Worm (Caenorhabditis elegans) whole organism, L3 larva: ENCODE results near the gene Y62H9A.13.
"Not testable (repeated sequence)": the region's sequence is repeated elsewhere in the genome, so short reads cannot be mapped to it uniquely, and the experiment has no call there.

Experiments used
- R02D3.7 ChIP-seq: fragments of 150-350 bp; optimal IDR thresholded peaks from 2 replicates; lab custom pipeline; 2014; ENCODE audit warnings: missing biosample characterization, missing genetic modification characterization
- ZK546.5 ChIP-seq: sonication (generic microtip); optimal IDR thresholded peaks from 2 replicates; lab custom pipeline; 2017; ENCODE audit warnings: missing biosample characterization, missing genetic modification characterization
- aly-2 ChIP-seq: fragments of 150-350 bp; optimal IDR thresholded peaks from 2 replicates; lab custom pipeline; 2014; ENCODE audit warnings: missing biosample characterization, missing genetic modification characterization
- ama-1 ChIP-seq: fragments of 150-350 bp; optimal IDR thresholded peaks from 2 replicates; lab custom pipeline; 2018
- ceh-16 ChIP-seq: sonication (generic microtip); optimal IDR thresholded peaks from 2 replicates; lab custom pipeline; 2017; ENCODE audit warnings: missing biosample characterization, missing genetic modification characterization
- ceh-28 ChIP-seq: fragments of 150-350 bp; optimal IDR thresholded peaks from 2 replicates; lab custom pipeline; 2014; ENCODE audit warnings: missing biosample characterization, missing genetic modification reagents, missing genetic modification characterization
- ceh-82 ChIP-seq: fragments of 150-350 bp; optimal IDR thresholded peaks from 2 replicates; lab custom pipeline; 2014; ENCODE audit warnings: missing biosample characterization, missing genetic modification characterization
- ceh-9 ChIP-seq: sonication (generic microtip); optimal IDR thresholded peaks from 2 replicates; lab custom pipeline; 2018; ENCODE audit warnings: missing biosample characterization, missing genetic modification characterization
- daf-12 ChIP-seq: fragments of 150-350 bp; optimal IDR thresholded peaks from 2 replicates; lab custom pipeline; 2014; ENCODE audit warnings: missing biosample characterization, missing genetic modification reagents, missing genetic modification characterization
- egl-27 ChIP-seq: sonication (generic microtip); optimal IDR thresholded peaks from 4 replicates; lab custom pipeline; 2017; ENCODE audit warnings: missing biosample characterization, missing genetic modification reagents, missing genetic modification characterization
- egl-5 ChIP-seq: fragments of 150-350 bp; optimal IDR thresholded peaks from 2 replicates; lab custom pipeline; 2017; ENCODE audit warnings: missing biosample characterization, missing genetic modification reagents, missing genetic modification characterization, inconsistent platforms
- elt-1 ChIP-seq: fragments of 150-350 bp; optimal IDR thresholded peaks from 2 replicates; lab custom pipeline; 2014; ENCODE audit warnings: missing biosample characterization, missing genetic modification characterization
- elt-2 ChIP-seq: sonication (generic microtip); optimal IDR thresholded peaks from 2 replicates; lab custom pipeline; 2016; ENCODE audit warnings: missing genetic modification reagents, mild to moderate bottlenecking, missing genetic modification characterization, missing compliant biosample characterization
- elt-3 ChIP-seq, 3 experiments: fragments of 150-350 bp in 1 of 3; sonication (generic microtip) in 2 of 3; optimal IDR thresholded peaks; 2 replicates in 2 of 3; 4 replicates in 1 of 3; lab custom pipeline; 2014 to 2017; ENCODE audit warnings: missing biosample characterization in 3 of 3, missing genetic modification characterization in 3 of 3
- eor-1 ChIP-seq, 2 experiments: fragments of 150-350 bp; optimal IDR thresholded peaks; 2 replicates each; lab custom pipeline; 2014 to 2018; ENCODE audit warnings: missing biosample characterization in 2 of 2, missing genetic modification characterization in 2 of 2
- fkh-10 ChIP-seq: sonication (generic microtip); optimal IDR thresholded peaks from 2 replicates; lab custom pipeline; 2017; ENCODE audit warnings: missing biosample characterization, missing genetic modification reagents, missing genetic modification characterization
- fos-1 ChIP-seq: fragments of 150-350 bp; optimal IDR thresholded peaks from 2 replicates; lab custom pipeline; 2014; ENCODE audit warnings: missing biosample characterization, missing genetic modification characterization
- hmg-11 ChIP-seq: sonication (generic microtip); optimal IDR thresholded peaks from 2 replicates; lab custom pipeline; 2016; ENCODE audit warnings: missing genetic modification characterization, missing compliant biosample characterization
- jun-1 ChIP-seq: fragments of 150-350 bp; optimal IDR thresholded peaks from 2 replicates; lab custom pipeline; 2014; ENCODE audit warnings: missing biosample characterization, missing genetic modification reagents, missing genetic modification characterization
- lin-39 ChIP-seq: fragments of 150-350 bp; optimal IDR thresholded peaks from 2 replicates; lab custom pipeline; 2018; ENCODE audit warnings: missing biosample characterization, missing genetic modification reagents, missing genetic modification characterization
- lsy-12 ChIP-seq: sonication (generic microtip); optimal IDR thresholded peaks from 2 replicates; lab custom pipeline; 2016; ENCODE audit warnings: mild to moderate bottlenecking, missing genetic modification characterization, missing compliant biosample characterization
- mdl-1 ChIP-seq: fragments of 150-350 bp; optimal IDR thresholded peaks from 2 replicates; lab custom pipeline; 2014; ENCODE audit warnings: missing biosample characterization, missing genetic modification characterization
- mml-1 ChIP-seq: fragments of 150-350 bp; sonication (generic microtip); optimal IDR thresholded peaks from 3 replicates; lab custom pipeline; 2014; ENCODE audit warnings: missing biosample characterization, missing genetic modification characterization
- nfya-1 ChIP-seq: sonication (generic microtip); optimal IDR thresholded peaks from 2 replicates; lab custom pipeline; 2017; ENCODE audit warnings: missing genetic modification characterization, mild to moderate bottlenecking, missing compliant biosample characterization, antibody characterized with exemption, moderate library complexity; ENCODE audit not compliant: insufficient read depth
- nhr-12 ChIP-seq: fragments of 150-350 bp; optimal IDR thresholded peaks from 2 replicates; lab custom pipeline; 2014; ENCODE audit warnings: missing biosample characterization, missing genetic modification characterization
- nhr-23 ChIP-seq: fragments of 150-350 bp; optimal IDR thresholded peaks from 2 replicates; lab custom pipeline; 2014; ENCODE audit warnings: missing biosample characterization, missing genetic modification reagents, missing genetic modification characterization
- nhr-237 ChIP-seq: fragments of 150-350 bp; optimal IDR thresholded peaks from 2 replicates; lab custom pipeline; 2014; ENCODE audit warnings: missing biosample characterization, missing genetic modification characterization
- nhr-25 ChIP-seq: sonication (generic microtip); optimal IDR thresholded peaks from 2 replicates; lab custom pipeline; 2017; ENCODE audit warnings: missing biosample characterization, missing genetic modification characterization
- nhr-28 ChIP-seq: fragments of 150-350 bp; optimal IDR thresholded peaks from 2 replicates; lab custom pipeline; 2014; ENCODE audit warnings: missing biosample characterization, missing genetic modification characterization
- nhr-67 ChIP-seq: fragments of 150-350 bp; optimal IDR thresholded peaks from 2 replicates; lab custom pipeline; 2014; ENCODE audit warnings: missing biosample characterization, missing genetic modification characterization
- nhr-76 ChIP-seq: fragments of 150-350 bp; sonication (generic microtip); optimal IDR thresholded peaks from 5 replicates; lab custom pipeline; 2014; ENCODE audit warnings: missing biosample characterization, missing genetic modification characterization
- pha-4 ChIP-seq: fragments of 150-350 bp; optimal IDR thresholded peaks from 2 replicates; lab custom pipeline; 2014; ENCODE audit warnings: missing biosample characterization, missing genetic modification reagents, missing genetic modification characterization
- pqm-1 ChIP-seq: fragments of 150-350 bp; optimal IDR thresholded peaks from 2 replicates; lab custom pipeline; 2017; ENCODE audit warnings: missing biosample characterization, missing genetic modification characterization, inconsistent platforms
- sea-2 ChIP-seq: fragments of 150-350 bp; sonication (generic microtip); optimal IDR thresholded peaks from 4 replicates; lab custom pipeline; 2014; ENCODE audit warnings: missing biosample characterization, missing genetic modification reagents, missing genetic modification characterization
- skn-1 ChIP-seq: fragments of 150-350 bp; optimal IDR thresholded peaks from 2 replicates; lab custom pipeline; 2014; ENCODE audit warnings: missing biosample characterization, missing genetic modification characterization
- snpc-4 ChIP-seq: fragments of 150-350 bp; optimal IDR thresholded peaks from 2 replicates; lab custom pipeline; 2014; ENCODE audit warnings: missing biosample characterization, missing genetic modification characterization
- tbx-2 ChIP-seq: sonication (generic microtip); optimal IDR thresholded peaks from 2 replicates; lab custom pipeline; 2016; ENCODE audit warnings: mild to moderate bottlenecking, missing genetic modification characterization, missing compliant biosample characterization
- unc-62 ChIP-seq: fragments of 150-350 bp; sonication (generic microtip); optimal IDR thresholded peaks from 4 replicates; lab custom pipeline; 2014; ENCODE audit warnings: missing biosample characterization, missing genetic modification reagents, missing genetic modification characterization
- ztf-11 ChIP-seq: fragments of 150-350 bp; optimal IDR thresholded peaks from 2 replicates; lab custom pipeline; 2014; ENCODE audit warnings: missing biosample characterization, missing genetic modification characterization

Y62H9A.13 gene

DNA sequence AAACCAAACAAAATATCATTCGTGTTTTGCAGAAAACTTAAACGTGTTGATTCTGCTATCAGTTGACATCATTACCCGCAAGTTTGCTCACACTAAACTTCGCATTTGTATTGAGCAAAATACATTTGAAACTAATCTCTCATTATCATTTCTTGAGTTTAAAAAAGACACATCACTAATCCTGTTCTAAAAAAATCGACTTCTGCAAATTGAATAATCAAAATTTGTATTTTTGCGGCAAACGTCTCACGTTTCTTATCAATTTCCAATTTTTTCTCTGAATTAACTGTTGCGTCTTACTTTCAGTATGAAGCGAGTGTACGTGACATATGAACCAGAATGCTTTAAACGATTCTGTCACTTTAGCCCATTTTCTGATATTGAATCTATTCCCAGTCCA, 43.0 kb downstream of the Y62H9A.13 start, which contains the start of gene C49F5.8:
Gene C49F5.8 (plus strand): TSS at position 301 of the 400 bp plus-strand sequence.
- TF ChIP-seq sea-2 (GFP tag; lab: Kevin White, UChicago) (no peak), nhr-237 (tag; lab: Kevin White, UChicago) (no peak), unc-62 (GFP tag; lab: Kevin White, UChicago) (no peak), mdl-1 (tag; lab: Kevin White, UChicago) (no peak), nfya-1 (no peak), ZK546.5 (tag; lab: Kevin White, UChicago) (no peak), elt-1 (tag; lab: Kevin White, UChicago) (no peak), daf-12 (no peak), nhr-76 (tag; lab: Kevin White, UChicago) (no peak), ztf-11 (tag; lab: Kevin White, UChicago) (no peak), snpc-4 (tag; lab: Kevin White, UChicago) (no peak), elt-2 (tag; lab: Kevin White, UChicago) (no peak), hmg-11 (tag; lab: Kevin White, UChicago) (no peak), nhr-67 (tag; lab: Kevin White, UChicago) (no peak), aly-2 (tag; lab: Kevin White, UChicago) (no peak), tbx-2 (tag; lab: Kevin White, UChicago) (no peak), lsy-12 (tag; lab: Kevin White, UChicago) (no peak), elt-3 (tag; optimal IDR thresholded peaks at IDR 0.05; lab: Kevin White, UChicago) (no peak), ceh-28 (no peak), pqm-1 (tag; lab: Kevin White, UChicago) (no peak)

DNA sequence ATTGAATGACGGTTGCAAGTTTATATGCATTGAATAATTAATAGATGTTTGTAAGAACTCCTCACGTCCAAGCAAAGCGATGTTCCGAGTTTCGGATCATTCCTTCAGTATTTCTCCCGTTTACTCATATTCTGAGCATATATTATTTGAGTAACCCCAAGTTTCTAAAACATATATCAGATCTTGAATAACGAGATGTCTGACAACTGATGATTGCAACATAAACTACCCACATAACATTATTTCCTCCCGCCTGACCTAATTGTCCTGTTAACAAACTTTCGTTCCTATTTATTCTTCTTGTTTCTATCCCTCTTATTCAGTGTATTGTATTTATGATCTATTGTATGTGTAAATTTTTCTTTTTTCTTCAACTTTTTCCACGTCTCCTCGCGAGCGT, 44.3 kb downstream of the Y62H9A.13 start, which contains the start of gene C49F5.13:
Gene C49F5.13 (plus strand): TSS at position 301 of the 400 bp plus-strand sequence.
- TF ChIP-seq pqm-1 (tag; lab: Kevin White, UChicago); fos-1; ceh-28: not testable (repeated sequence)
- TF ChIP-seq, all 47 proteins: peak for 0; not testable (repeated sequence) for 47

DNA sequence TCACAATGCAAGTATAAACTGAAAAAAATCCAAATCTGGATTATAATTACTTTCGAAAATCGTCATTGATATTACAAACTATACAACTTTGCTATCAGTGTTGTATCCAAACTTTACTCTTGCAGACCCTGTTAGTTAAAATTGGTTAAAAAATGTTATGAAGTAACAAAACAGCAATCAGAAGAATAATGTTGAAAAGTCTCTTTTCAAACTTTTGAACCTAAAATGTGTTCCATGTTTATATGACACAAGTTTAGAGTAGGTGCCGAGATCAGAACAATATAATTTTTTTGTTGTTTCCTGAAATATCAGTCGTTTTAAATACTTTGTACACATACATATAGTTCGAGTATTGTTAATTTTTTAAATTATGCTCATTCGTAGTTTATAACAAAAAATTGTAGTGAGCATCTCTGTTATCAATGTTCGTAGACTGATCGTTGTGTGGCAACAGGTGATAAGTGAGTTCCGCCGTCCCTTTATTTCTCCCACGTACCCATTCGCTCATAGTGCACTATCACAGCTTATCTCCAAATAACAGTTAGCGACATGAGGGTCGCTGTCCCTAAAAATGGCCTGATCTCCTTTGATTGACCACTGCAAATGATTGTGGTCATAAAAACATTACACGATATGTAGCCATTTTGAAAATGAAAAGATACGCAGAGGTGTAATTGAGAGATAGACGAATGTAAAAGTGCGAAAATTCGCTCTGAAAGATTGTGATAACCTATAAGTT, 45.4 kb downstream of the Y62H9A.13 start:
- TF ChIP-seq jun-1 (tag; lab: Kevin White, UChicago) (peak; percentile 33), nhr-28 (tag; lab: Kevin White, UChicago) (no peak), tbx-2 (tag; lab: Kevin White, UChicago) (no peak), elt-2 (tag; lab: Kevin White, UChicago) (peak; percentile 94), lin-39 (tag; lab: Kevin White, UChicago) (no peak), ama-1 (lab: Kevin White, UChicago) (no peak), hmg-11 (tag; lab: Kevin White, UChicago) (no peak), elt-3 (tag; optimal IDR thresholded peaks at IDR 0.05; lab: Kevin White, UChicago) (peak in 2 of 3 experiments; percentile 22 to 68), pqm-1 (tag; lab: Kevin White, UChicago) (peak; percentile 54), pha-4 (tag; lab: Kevin White, UChicago) (no peak), lsy-12 (tag; lab: Kevin White, UChicago) (no peak)

DNA sequence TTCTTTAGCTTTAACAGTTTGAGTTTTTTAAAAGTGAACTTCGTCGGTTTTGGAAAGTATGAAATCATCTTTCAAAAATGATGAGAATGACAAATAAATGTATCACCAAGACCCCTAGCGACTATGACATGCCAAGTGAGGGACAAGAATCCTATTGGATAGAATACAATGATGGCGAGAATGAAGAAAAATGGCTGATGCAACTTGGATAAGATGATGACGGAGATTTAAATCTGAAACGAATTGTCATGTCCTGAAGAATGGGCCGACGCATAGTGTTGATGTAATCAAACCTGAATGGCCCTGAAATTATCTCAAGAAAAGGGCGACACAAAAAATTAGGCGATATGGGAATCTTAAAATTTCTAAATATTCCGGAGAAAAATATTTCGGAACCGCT, 46.9 kb downstream of the Y62H9A.13 start:
- TF ChIP-seq nhr-23 = peak; percentile 27
- TF ChIP-seq pqm-1 (tag; lab: Kevin White, UChicago) = no peak
- TF ChIP-seq nhr-25 (tag; lab: Kevin White, UChicago) = peak; percentile 47
- no peak for TF ChIP-seq ZK546.5 (tag; lab: Kevin White, UChicago)
- no peak for TF ChIP-seq elt-2 (tag; lab: Kevin White, UChicago)
- TF ChIP-seq nhr-76 (tag; lab: Kevin White, UChicago) = no peak
- no peak for TF ChIP-seq fkh-10 (GFP tag; lab: Kevin White, UChicago)
- TF ChIP-seq tbx-2 (tag; lab: Kevin White, UChicago) = no peak
- peak; percentile 74 for TF ChIP-seq elt-1 (tag; lab: Kevin White, UChicago)
- TF ChIP-seq lsy-12 (tag; lab: Kevin White, UChicago) = no peak
- no peak for TF ChIP-seq mml-1 (tag; lab: Kevin White, UChicago)

DNA sequence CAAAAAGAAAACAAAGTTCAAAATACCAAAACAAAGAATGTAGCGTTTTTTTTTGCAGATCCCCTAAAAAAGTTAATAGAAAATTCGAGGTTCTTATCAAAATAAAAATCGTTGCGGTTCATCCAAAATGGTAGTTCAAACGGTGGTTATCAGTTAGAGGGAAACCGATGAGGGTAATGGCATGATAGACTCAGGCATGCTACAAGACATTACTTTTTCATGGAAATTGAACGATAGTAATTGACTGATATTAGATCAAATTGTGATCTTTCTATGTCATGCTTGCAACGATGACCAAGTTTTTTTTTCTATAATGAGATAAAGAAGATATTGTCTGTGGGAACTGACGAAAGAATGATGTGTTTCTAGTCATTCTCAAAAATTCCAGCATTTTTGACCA, 47.8 kb downstream of the Y62H9A.13 start:
- TF ChIP-seq egl-27 (tag; lab: Kevin White, UChicago) = no peak
- TF ChIP-seq nhr-12 (tag; lab: Kevin White, UChicago) = no peak
- no peak for TF ChIP-seq skn-1 (tag; lab: Kevin White, UChicago)
- TF ChIP-seq elt-3 (tag; optimal IDR thresholded peaks at IDR 0.05; lab: Kevin White, UChicago) = peak in 1 of 3 experiments; percentile 19
- TF ChIP-seq hmg-11 (tag; lab: Kevin White, UChicago) = no peak
- peak; percentile 83 for TF ChIP-seq elt-2 (tag; lab: Kevin White, UChicago)
- peak; percentile 93 for TF ChIP-seq pqm-1 (tag; lab: Kevin White, UChicago)
- no peak for TF ChIP-seq daf-12
- TF ChIP-seq nfya-1 = peak; percentile 0
- TF ChIP-seq ceh-16 = no peak
- TF ChIP-seq nhr-23 = no peak
- no peak for TF ChIP-seq sea-2 (GFP tag; lab: Kevin White, UChicago)
- peak; percentile 40 for TF ChIP-seq fos-1
- no peak for TF ChIP-seq egl-5 (tag; lab: Kevin White, UChicago)
- no peak for TF ChIP-seq elt-1 (tag; lab: Kevin White, UChicago)
- TF ChIP-seq eor-1 (tag; optimal IDR thresholded peaks at IDR 0.05; lab: Kevin White, UChicago) = no peak
- no peak for TF ChIP-seq nhr-237 (tag; lab: Kevin White, UChicago)
- no peak for TF ChIP-seq aly-2 (tag; lab: Kevin White, UChicago)
- TF ChIP-seq nhr-67 (tag; lab: Kevin White, UChicago) = no peak
- no peak for TF ChIP-seq nhr-28 (tag; lab: Kevin White, UChicago)
- TF ChIP-seq ceh-9 (tag; lab: Kevin White, UChicago) = no peak
- TF ChIP-seq R02D3.7 (tag; lab: Kevin White, UChicago) = no peak
- no peak for TF ChIP-seq ceh-82 (tag; lab: Kevin White, UChicago)
- no peak for TF ChIP-seq ama-1 (lab: Kevin White, UChicago)
